Fruit fly (Drosophila melanogaster) whole organism, embryonic: ENCODE data around the gene CG31178.

ENCODE experiments used
- Atf-2 ChIP-seq: fragments of 200-800 bp; sonication (Bioruptor generic); optimal IDR thresholded peaks from 2 replicates; lab custom pipeline; 2016; ENCODE audit warnings: missing biosample characterization, missing genetic modification characterization
- Bgb ChIP-seq: fragments of 200-800 bp; sonication (Bioruptor generic); IDR thresholded peaks from 2 replicates; pipeline ENCODE4 v1.3.6; 2022; ENCODE audit warnings: missing biosample characterization, missing genetic modification characterization; ENCODE audit not compliant: partially characterized antibody
- Blimp-1 ChIP-seq: fragments of 200-800 bp; sonication (Bioruptor generic); optimal IDR thresholded peaks from 3 replicates; lab custom pipeline; 2018; ENCODE audit warnings: missing biosample characterization, missing genetic modification characterization, mild to moderate bottlenecking, moderate library complexity, missing genetic modification reagents
- CG10209 ChIP-seq: fragments of 200-800 bp; sonication (Bioruptor generic); optimal IDR thresholded peaks from 3 replicates; lab custom pipeline; 2017; ENCODE audit warnings: missing biosample characterization, mild to moderate bottlenecking, missing genetic modification characterization, missing genetic modification reagents
- CG1024 ChIP-seq: fragments of 200-800 bp; sonication (Bioruptor generic); IDR thresholded peaks from 2 replicates; pipeline ENCODE4 v1.3.6; 2022; ENCODE audit warnings: missing biosample characterization, missing genetic modification characterization
- CG11723 ChIP-seq: fragments of 200-800 bp; sonication (Bioruptor generic); optimal IDR thresholded peaks from 2 replicates; lab custom pipeline; 2017; ENCODE audit warnings: missing biosample characterization, mild to moderate bottlenecking, missing genetic modification characterization
- CG12219 ChIP-seq: fragments of 200-800 bp; sonication (Bioruptor generic); optimal IDR thresholded peaks from 3 replicates; lab custom pipeline; 2018; ENCODE audit warnings: missing biosample characterization, mild to moderate bottlenecking, missing genetic modification characterization
- CG12942 ChIP-seq: fragments of 200-800 bp; sonication (Bioruptor generic); optimal IDR thresholded peaks from 3 replicates; lab custom pipeline; 2016; ENCODE audit warnings: missing biosample characterization, missing genetic modification characterization
- CG13123 ChIP-seq: fragments of 200-800 bp; sonication (Bioruptor generic); optimal IDR thresholded peaks from 2 replicates; lab custom pipeline; 2016; ENCODE audit warnings: missing biosample characterization, missing genetic modification characterization
- CG15696 ChIP-seq: fragments of 200-800 bp; sonication (Bioruptor generic); optimal IDR thresholded peaks from 2 replicates; lab custom pipeline; 2019; ENCODE audit warnings: missing biosample characterization, mild to moderate bottlenecking, missing genetic modification characterization, moderate library complexity
- CG18262 ChIP-seq: fragments of 200-800 bp; optimal IDR thresholded peaks from 3 replicates; lab custom pipeline; 2019; ENCODE audit warnings: missing biosample characterization, mild to moderate bottlenecking, missing genetic modification characterization, moderate library complexity
- CG1832 ChIP-seq: fragments of 200-800 bp; sonication (Bioruptor generic); optimal IDR thresholded peaks from 2 replicates; lab custom pipeline; 2017; ENCODE audit warnings: missing biosample characterization, mild to moderate bottlenecking, missing genetic modification characterization, inconsistent platforms
- CG31224 ChIP-seq: fragments of 200-800 bp; sonication (Bioruptor generic); IDR thresholded peaks from 2 replicates; pipeline ENCODE4 v1.3.6; 2022; ENCODE audit warnings: missing biosample characterization, missing genetic modification characterization
- CG31388 ChIP-seq: fragments of 200-800 bp; sonication (Bioruptor generic); optimal IDR thresholded peaks from 2 replicates; lab custom pipeline; 2016; ENCODE audit warnings: missing biosample characterization, missing genetic modification characterization
- CG32772 ChIP-seq: fragments of 200-800 bp; sonication (Bioruptor generic); IDR thresholded peaks from 2 replicates; pipeline ENCODE4 v1.3.6; 2022; ENCODE audit warnings: missing biosample characterization, missing genetic modification characterization
- CG4360 ChIP-seq: fragments of 200-800 bp; sonication (Bioruptor generic); IDR thresholded peaks from 2 replicates; pipeline ENCODE4 v1.3.6; 2022; ENCODE audit warnings: missing biosample characterization, missing genetic modification characterization
- CG6765 ChIP-seq: fragments of 200-800 bp; sonication (Bioruptor generic); optimal IDR thresholded peaks from 3 replicates; lab custom pipeline; 2017; ENCODE audit warnings: missing biosample characterization, mild to moderate bottlenecking, missing genetic modification characterization
- Dbx ChIP-seq: fragments of 200-800 bp; sonication (Bioruptor generic); IDR thresholded peaks from 3 replicates; pipeline ENCODE4 v1.3.6; 2022; ENCODE audit warnings: missing biosample characterization, missing genetic modification characterization
- Dip3 ChIP-seq: fragments of 200-800 bp; sonication (Bioruptor generic); optimal IDR thresholded peaks from 3 replicates; lab custom pipeline; 2016; ENCODE audit warnings: missing biosample characterization, missing genetic modification characterization
- Eip74EF ChIP-seq, 2 experiments: fragments of 200-800 bp in 1 of 2; fragments of >200 bp in 1 of 2; sonication (Bioruptor generic) in 1 of 2; optimal IDR thresholded peaks; 2 replicates each; lab custom pipeline; 2017 to 2019; ENCODE audit warnings: missing biosample characterization in 2 of 2, missing genetic modification characterization in 2 of 2, mild to moderate bottlenecking in 1 of 2, moderate library complexity in 1 of 2
- GATAe ChIP-seq: fragments of 200-800 bp; sonication (Bioruptor generic); conservative IDR thresholded peaks from 2 replicates; pipeline ENCODE4 v1.3.6; 2022; ENCODE audit warnings: missing biosample characterization, missing genetic modification characterization
- Gug ChIP-seq: fragments of 200-800 bp; sonication (Bioruptor generic); IDR thresholded peaks from 4 replicates; pipeline ENCODE4 v1.3.6; 2022; ENCODE audit warnings: missing biosample characterization, missing genetic modification characterization
- Hey ChIP-seq: fragments of 200-800 bp; sonication (Bioruptor generic); optimal IDR thresholded peaks from 3 replicates; lab custom pipeline; 2018; ENCODE audit warnings: missing biosample characterization, mild to moderate bottlenecking, missing genetic modification characterization
- Hr51 ChIP-seq, 2 experiments: fragments of 200-800 bp; sonication (Bioruptor generic); optimal IDR thresholded peaks; 2 replicates in 1 of 2; 3 replicates in 1 of 2; lab custom pipeline; 2016 to 2018; ENCODE audit warnings: missing biosample characterization in 2 of 2, missing genetic modification characterization in 2 of 2, mild to moderate bottlenecking in 1 of 2, moderate library complexity in 1 of 2
- MTF-1 ChIP-seq: fragments of 200-800 bp; sonication (Bioruptor generic); optimal IDR thresholded peaks from 2 replicates; lab custom pipeline; 2018; ENCODE audit warnings: missing biosample characterization, mild to moderate bottlenecking, missing genetic modification characterization, borderline replicate concordance
- PHDP ChIP-seq: fragments of 200-800 bp; sonication (Bioruptor generic); optimal IDR thresholded peaks from 3 replicates; lab custom pipeline; 2018; ENCODE audit warnings: missing biosample characterization, mild to moderate bottlenecking, missing genetic modification characterization, moderate library complexity
- Poxn ChIP-seq: fragments of 200-800 bp; sonication (Bioruptor generic); IDR thresholded peaks from 2 replicates; pipeline ENCODE4 v1.3.6; 2022; ENCODE audit warnings: missing biosample characterization, missing genetic modification characterization
- Scr ChIP-seq: fragments of 200-800 bp; sonication (Bioruptor generic); IDR thresholded peaks from 2 replicates; pipeline ENCODE4 v1.3.6; 2022; ENCODE audit warnings: missing biosample characterization, missing genetic modification characterization; ENCODE audit not compliant: partially characterized antibody
- Vsx1 ChIP-seq: fragments of 200-800 bp; sonication (Bioruptor generic); optimal IDR thresholded peaks from 2 replicates; lab custom pipeline; 2017; ENCODE audit warnings: missing biosample characterization, mild to moderate bottlenecking, missing genetic modification characterization, missing genetic modification reagents
- ara ChIP-seq: fragments of 200-800 bp; sonication (Bioruptor generic); IDR thresholded peaks from 2 replicates; pipeline ENCODE4 v1.3.6; 2022; ENCODE audit warnings: missing biosample characterization, missing genetic modification characterization
- ase ChIP-seq: fragments of 200-800 bp; sonication (Bioruptor generic); IDR thresholded peaks from 3 replicates; pipeline ENCODE4 v1.3.6; 2022; ENCODE audit warnings: missing biosample characterization, missing genetic modification characterization
- ash1 ChIP-seq: fragments of 200-800 bp; sonication (Bioruptor generic); optimal IDR thresholded peaks from 2 replicates; lab custom pipeline; 2018; ENCODE audit warnings: missing biosample characterization, mild to moderate bottlenecking, missing genetic modification characterization
- bbx ChIP-seq: fragments of 200-800 bp; sonication (Bioruptor generic); IDR thresholded peaks from 2 replicates; pipeline ENCODE4 v1.3.6; 2022; ENCODE audit warnings: missing biosample characterization, missing genetic modification characterization; ENCODE audit not compliant: partially characterized antibody
- caup ChIP-seq: fragments of 200-800 bp; sonication (Bioruptor generic); optimal IDR thresholded peaks from 3 replicates; lab custom pipeline; 2017; ENCODE audit warnings: missing biosample characterization, mild to moderate bottlenecking, missing genetic modification characterization, moderate library complexity; ENCODE audit not compliant: severe bottlenecking
- cg ChIP-seq: fragments of 200-800 bp; sonication (Bioruptor generic); optimal IDR thresholded peaks from 3 replicates; lab custom pipeline; 2019; ENCODE audit warnings: missing biosample characterization, mild to moderate bottlenecking, missing genetic modification characterization, moderate library complexity
- crol ChIP-seq: fragments of 200-800 bp; sonication (Bioruptor generic); IDR thresholded peaks from 2 replicates; pipeline ENCODE4 v1.3.6; 2022; ENCODE audit warnings: missing biosample characterization, missing genetic modification characterization
- dysf ChIP-seq: fragments of 200-800 bp; sonication (Bioruptor generic); IDR thresholded peaks from 3 replicates; pipeline ENCODE4 v1.3.6; 2022; ENCODE audit warnings: missing biosample characterization, missing genetic modification characterization
- fd102C ChIP-seq: fragments of 200-800 bp; sonication (Bioruptor generic); optimal IDR thresholded peaks from 2 replicates; lab custom pipeline; 2018; ENCODE audit warnings: missing biosample characterization, mild to moderate bottlenecking, missing genetic modification characterization, moderate library complexity
- gt ChIP-seq: fragments of 200-800 bp; sonication (Bioruptor generic); IDR thresholded peaks from 2 replicates; pipeline ENCODE4 v1.3.6; 2022; ENCODE audit warnings: missing biosample characterization, missing genetic modification characterization
- insv ChIP-seq, 2 experiments: fragments of 200-800 bp; sonication (Bioruptor generic); optimal IDR thresholded peaks; 3 replicates each; lab custom pipeline; 2016 to 2018; ENCODE audit warnings: missing biosample characterization in 2 of 2, missing genetic modification characterization in 2 of 2
- jumu ChIP-seq: fragments of 200-800 bp; sonication (Bioruptor generic); optimal IDR thresholded peaks from 3 replicates; lab custom pipeline; 2016; ENCODE audit warnings: missing biosample characterization, missing genetic modification characterization
- nmo ChIP-seq: fragments of 200-800 bp; sonication (Bioruptor generic); optimal IDR thresholded peaks from 2 replicates; lab custom pipeline; 2018; ENCODE audit warnings: missing biosample characterization, mild to moderate bottlenecking, missing genetic modification characterization, moderate library complexity
- nom ChIP-seq: fragments of 200-800 bp; sonication (Bioruptor generic); optimal IDR thresholded peaks from 2 replicates; lab custom pipeline; 2017; ENCODE audit warnings: missing biosample characterization, missing genetic modification characterization, mild to moderate bottlenecking, moderate library complexity, missing genetic modification reagents
- odd ChIP-seq: fragments of 200-800 bp; sonication (Bioruptor generic); optimal IDR thresholded peaks from 2 replicates; lab custom pipeline; 2017; ENCODE audit warnings: missing biosample characterization, mild to moderate bottlenecking, missing genetic modification characterization
- ranshi ChIP-seq: fragments of 200-800 bp; sonication (Bioruptor generic); IDR thresholded peaks from 2 replicates; pipeline ENCODE4 v1.3.6; 2022; ENCODE audit warnings: missing biosample characterization, missing genetic modification characterization
- schlank ChIP-seq: fragments of 200-800 bp; sonication (Bioruptor generic); optimal IDR thresholded peaks from 2 replicates; lab custom pipeline; 2018; ENCODE audit warnings: missing biosample characterization, mild to moderate bottlenecking, missing genetic modification characterization
- sd ChIP-seq: fragments of 200-800 bp; sonication (Bioruptor generic); optimal IDR thresholded peaks from 3 replicates; lab custom pipeline; 2018; ENCODE audit warnings: missing biosample characterization, mild to moderate bottlenecking, missing genetic modification characterization, moderate library complexity
- slbo ChIP-seq: fragments of 200-800 bp; sonication (Bioruptor generic); IDR thresholded peaks from 2 replicates; pipeline ENCODE4 v1.3.6; 2022; ENCODE audit warnings: missing biosample characterization, missing genetic modification characterization
- sr ChIP-seq: fragments of 200-800 bp; sonication (Bioruptor generic); IDR thresholded peaks from 3 replicates; pipeline ENCODE4 v1.3.6; 2022; ENCODE audit warnings: missing biosample characterization, missing genetic modification characterization
- tx ChIP-seq: fragments of 200-800 bp; sonication (Bioruptor generic); optimal IDR thresholded peaks from 2 replicates; lab custom pipeline; 2016; ENCODE audit warnings: missing biosample characterization, missing genetic modification characterization

Gene CG31178

DNA sequence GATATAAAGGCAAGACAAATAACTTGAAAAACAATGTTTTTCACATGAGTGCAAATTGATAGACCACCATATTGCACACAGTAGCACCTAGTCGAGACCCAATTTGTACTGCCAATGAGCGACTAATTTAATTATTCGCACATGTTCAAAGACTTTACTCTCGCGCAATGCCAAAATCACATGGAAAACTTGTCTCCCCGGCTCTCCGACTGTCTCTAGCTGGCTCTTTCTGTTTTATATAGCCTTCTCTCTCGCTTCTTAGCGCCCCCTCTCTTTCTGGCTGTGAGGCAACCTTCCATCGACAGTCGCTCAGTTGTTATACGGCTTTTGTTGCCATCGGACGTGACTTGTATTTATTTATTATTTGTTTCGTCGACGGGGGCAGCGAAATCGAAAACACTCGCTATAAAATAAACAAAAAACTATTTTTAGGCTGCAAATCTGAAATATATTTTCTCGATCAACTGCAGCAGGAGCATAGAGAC lies 1.5 kb downstream of the CG31178 start, which contains the start of gene CG6656 (continued):
- TF ChIP-seq ara (GFP tag; lab: Robert Waterston, UW) = no peak
- TF ChIP-seq CG12942 (GFP tag; lab: Kevin White, UChicago) = no peak
- no peak for TF ChIP-seq ash1 (GFP tag; lab: Kevin White, UChicago)
- no peak for TF ChIP-seq CG4360
- TF ChIP-seq dysf (GFP tag; lab: Robert Waterston, UW) = no peak
- no peak for TF ChIP-seq sd (tag; lab: Kevin White, UChicago)
- no peak for TF ChIP-seq jumu (GFP tag; lab: Kevin White, UChicago)
- peak; percentile 42; the same call in 1 of the 2 replicates for TF ChIP-seq Scr (GFP tag; lab: Robert Waterston, UW)
- TF ChIP-seq Vsx1 (GFP tag; lab: Kevin White, UChicago) = no peak
- no peak for TF ChIP-seq CG1024 (GFP tag; lab: Robert Waterston, UW)
- TF ChIP-seq slbo = peak; percentile 24; the same call in 1 of the 2 replicates
- no peak for TF ChIP-seq CG32772 (GFP tag; lab: Robert Waterston, UW)
- no peak for TF ChIP-seq PHDP (tag; lab: Kevin White, UChicago)
- no peak for TF ChIP-seq CG11723 (GFP tag; lab: Kevin White, UChicago)
- peak; percentile 32; the same call in 1 of the 3 replicates for TF ChIP-seq Dbx
- TF ChIP-seq Eip74EF (GFP tag; optimal IDR thresholded peaks at IDR 0.05; lab: Kevin White, UChicago) = peak in 1 of 2 experiments; percentile 27
- no peak for TF ChIP-seq CG31224
- TF ChIP-seq Hr51 (GFP tag; optimal IDR thresholded peaks at IDR 0.05; lab: Kevin White, UChicago) = no peak
- TF ChIP-seq MTF-1 (GFP tag; lab: Kevin White, UChicago) = peak; percentile 8
- TF ChIP-seq CG12219 (GFP tag; lab: Kevin White, UChicago) = no peak
- no peak for TF ChIP-seq Hey (tag; lab: Kevin White, UChicago)
- TF ChIP-seq CG1832 = peak; percentile 83
- no peak for TF ChIP-seq insv (GFP tag; optimal IDR thresholded peaks at IDR 0.05; lab: Kevin White, UChicago)
- no peak for TF ChIP-seq CG31388 (GFP tag; lab: Kevin White, UChicago)
- TF ChIP-seq Dip3 (GFP tag; lab: Kevin White, UChicago) = no peak
- TF ChIP-seq odd (GFP tag; lab: Kevin White, UChicago) = no peak
- no peak for TF ChIP-seq Atf-2 (GFP tag; lab: Kevin White, UChicago)
- no peak for TF ChIP-seq GATAe (GFP tag; lab: Robert Waterston, UW)
- no peak for TF ChIP-seq ranshi (GFP tag; lab: Robert Waterston, UW)
- TF ChIP-seq Gug (GFP tag; lab: Robert Waterston, UW) = no peak
- no peak for TF ChIP-seq schlank
- no peak for TF ChIP-seq caup
- TF ChIP-seq nom (GFP tag; lab: Kevin White, UChicago) = peak; percentile 33
- no peak for TF ChIP-seq Poxn
- TF ChIP-seq gt = no peak
- TF ChIP-seq sr (GFP tag; lab: Robert Waterston, UW) = peak; percentile 70; the same call in 2 of the 3 replicates
- TF ChIP-seq ase (GFP tag; lab: Robert Waterston, UW) = no peak
- TF ChIP-seq fd102C (GFP tag; lab: Kevin White, UChicago) = no peak
- no peak for TF ChIP-seq bbx (GFP tag; lab: Robert Waterston, UW)
- peak; percentile 16 for TF ChIP-seq CG10209
- no peak for TF ChIP-seq CG13123
- no peak for TF ChIP-seq CG18262 (tag; lab: Kevin White, UChicago)
- no peak for TF ChIP-seq Blimp-1 (GFP tag; lab: Kevin White, UChicago)
- no peak for TF ChIP-seq CG15696
- no peak for TF ChIP-seq CG6765 (GFP tag; lab: Kevin White, UChicago)
- TF ChIP-seq nmo (GFP tag; lab: Kevin White, UChicago) = no peak
- TF ChIP-seq crol = 0 out of 2 replicates have a peak, but pooled peaks have one; percentile 10
- peak; percentile 38; the same call in 1 of the 2 replicates for TF ChIP-seq Bgb (GFP tag; lab: Robert Waterston, UW)
- no peak for TF ChIP-seq tx (GFP tag; lab: Kevin White, UChicago)
- TF ChIP-seq cg (GFP tag; lab: Kevin White, UChicago) = no peak
